Fruit fly (Drosophila melanogaster) whole organism, embryonic: ENCODE results near the gene Pgd.

Experiments
- Adf1 ChIP-seq: fragments of 200-800 bp; sonication (Bioruptor generic); IDR thresholded peaks from 2 replicates; pipeline ENCODE4 v1.3.6; 2022; ENCODE audit warnings: missing biosample characterization, missing genetic modification characterization
- B-H1 ChIP-seq: fragments of 200-800 bp; sonication (Bioruptor generic); IDR thresholded peaks from 3 replicates; pipeline ENCODE4 v1.3.6; 2022; ENCODE audit warnings: missing biosample characterization, missing genetic modification characterization
- CG10979 ChIP-seq: fragments of 200-800 bp; sonication (Bioruptor generic); optimal IDR thresholded peaks from 2 replicates; lab custom pipeline; 2018; ENCODE audit warnings: missing biosample characterization, mild to moderate bottlenecking, missing genetic modification characterization, moderate library complexity
- CG11085 ChIP-seq: fragments of 200-800 bp; sonication (Bioruptor generic); IDR thresholded peaks from 2 replicates; pipeline ENCODE4 v1.3.6; 2022; ENCODE audit warnings: missing biosample characterization, missing genetic modification characterization
- CG11247 ChIP-seq: fragments of 200-800 bp; sonication (Bioruptor generic); IDR thresholded peaks from 2 replicates; pipeline ENCODE4 v1.3.6; 2022; ENCODE audit warnings: missing biosample characterization, missing genetic modification characterization
- CG11695 ChIP-seq: fragments of 200-800 bp; sonication (Bioruptor generic); IDR thresholded peaks from 3 replicates; pipeline ENCODE4 v1.3.6; 2022; ENCODE audit warnings: missing biosample characterization, missing genetic modification characterization
- CG13624 ChIP-seq: fragments of 200-800 bp; sonication (Bioruptor generic); optimal IDR thresholded peaks from 2 replicates; lab custom pipeline; 2016; ENCODE audit warnings: missing biosample characterization, missing genetic modification characterization
- CG14965 ChIP-seq: fragments of 200-800 bp; sonication (Bioruptor generic); optimal IDR thresholded peaks from 2 replicates; lab custom pipeline; 2016; ENCODE audit warnings: missing biosample characterization, missing genetic modification characterization, borderline replicate concordance
- CG15073 ChIP-seq: fragments of 200-800 bp; sonication (Bioruptor generic); optimal IDR thresholded peaks from 2 replicates; lab custom pipeline; 2016; ENCODE audit warnings: missing biosample characterization, missing genetic modification characterization
- CG15269 ChIP-seq: fragments of 200-800 bp; sonication (Bioruptor generic); optimal IDR thresholded peaks from 2 replicates; lab custom pipeline; 2018; ENCODE audit warnings: missing biosample characterization, mild to moderate bottlenecking, missing genetic modification characterization, moderate library complexity
- CG15696 ChIP-seq: fragments of 200-800 bp; sonication (Bioruptor generic); optimal IDR thresholded peaks from 2 replicates; lab custom pipeline; 2019; ENCODE audit warnings: missing biosample characterization, mild to moderate bottlenecking, missing genetic modification characterization, moderate library complexity
- CG16813 ChIP-seq: fragments of 200-800 bp; sonication (Bioruptor generic); IDR thresholded peaks from 3 replicates; pipeline ENCODE4 v1.3.6; 2022; ENCODE audit warnings: missing biosample characterization, missing genetic modification characterization; ENCODE audit not compliant: partially characterized antibody
- CG16863 ChIP-seq: fragments of 200-800 bp; sonication (Bioruptor generic); optimal IDR thresholded peaks from 3 replicates; lab custom pipeline; 2016; ENCODE audit warnings: missing biosample characterization, missing genetic modification characterization
- CG18619 ChIP-seq: fragments of 200-800 bp; sonication (Bioruptor generic); optimal IDR thresholded peaks from 3 replicates; lab custom pipeline; 2017; ENCODE audit warnings: missing biosample characterization, mild to moderate bottlenecking, missing genetic modification characterization
- CG2199 ChIP-seq: fragments of 200-800 bp; sonication (Bioruptor generic); IDR thresholded peaks from 3 replicates; pipeline ENCODE4 v1.3.6; 2022; ENCODE audit warnings: missing biosample characterization, missing genetic modification characterization
- CG2712 ChIP-seq: fragments of 200-800 bp; optimal IDR thresholded peaks from 3 replicates; lab custom pipeline; 2019; ENCODE audit warnings: missing biosample characterization, mild to moderate bottlenecking, missing genetic modification characterization, moderate library complexity
- CG3163 ChIP-seq: fragments of 200-800 bp; sonication (Bioruptor generic); optimal IDR thresholded peaks from 3 replicates; lab custom pipeline; 2016; ENCODE audit warnings: missing biosample characterization, missing genetic modification characterization
- CG4854 ChIP-seq: fragments of 200-800 bp; sonication (Bioruptor generic); optimal IDR thresholded peaks from 2 replicates; lab custom pipeline; 2016; ENCODE audit warnings: missing biosample characterization, missing genetic modification characterization, inconsistent platforms
- CG8359 ChIP-seq: fragments of 200-800 bp; sonication (Bioruptor generic); optimal IDR thresholded peaks from 2 replicates; lab custom pipeline; 2017; ENCODE audit warnings: missing biosample characterization, mild to moderate bottlenecking, missing genetic modification characterization, borderline replicate concordance
- CG8388 ChIP-seq: fragments of 200-800 bp; sonication (Bioruptor generic); optimal IDR thresholded peaks from 2 replicates; lab custom pipeline; 2019; ENCODE audit warnings: missing biosample characterization, mild to moderate bottlenecking, missing genetic modification characterization, moderate library complexity
- CG8478 ChIP-seq: fragments of >200 bp; optimal IDR thresholded peaks from 2 replicates; lab custom pipeline; 2018
- CG8765 ChIP-seq: fragments of 200-800 bp; sonication (Bioruptor generic); IDR thresholded peaks from 2 replicates; pipeline ENCODE4 v1.3.6; 2022; ENCODE audit warnings: missing biosample characterization, missing genetic modification characterization
- CrebB ChIP-seq: fragments of 200-800 bp; sonication (Bioruptor generic); optimal IDR thresholded peaks from 3 replicates; lab custom pipeline; 2018; ENCODE audit warnings: missing biosample characterization, mild to moderate bottlenecking, missing genetic modification characterization
- E2f2 ChIP-seq: fragments of 200-800 bp; sonication (Bioruptor generic); IDR thresholded peaks from 2 replicates; pipeline ENCODE4 v1.3.6; 2022; ENCODE audit warnings: missing biosample characterization, missing genetic modification characterization
- Ets97D ChIP-seq: fragments of 200-800 bp; sonication (Bioruptor generic); optimal IDR thresholded peaks from 3 replicates; lab custom pipeline; 2016; ENCODE audit warnings: missing biosample characterization, missing genetic modification characterization
- HmgD ChIP-seq: fragments of 200-800 bp; sonication (Bioruptor generic); optimal IDR thresholded peaks from 3 replicates; lab custom pipeline; 2016; ENCODE audit warnings: missing biosample characterization, missing genetic modification characterization
- Lpt ChIP-seq: fragments of >200 bp; optimal IDR thresholded peaks from 2 replicates; lab custom pipeline; 2018; ENCODE audit warnings: missing biosample characterization, missing genetic modification characterization
- MTF-1 ChIP-seq: fragments of 200-800 bp; sonication (Bioruptor generic); optimal IDR thresholded peaks from 2 replicates; lab custom pipeline; 2018; ENCODE audit warnings: missing biosample characterization, mild to moderate bottlenecking, missing genetic modification characterization, borderline replicate concordance
- Med ChIP-seq: fragments of 200-800 bp; sonication (Bioruptor generic); peaks from one replicate; lab custom pipeline; 2016; ENCODE audit warnings: missing biosample characterization, missing genetic modification characterization, mild to moderate bottlenecking, inconsistent platforms, moderate library complexity
- NC2β ChIP-seq: fragments of 200-800 bp; sonication (Bioruptor generic); optimal IDR thresholded peaks from 2 replicates; lab custom pipeline; 2016; ENCODE audit warnings: missing biosample characterization, missing genetic modification characterization
- Poxn ChIP-seq: fragments of 200-800 bp; sonication (Bioruptor generic); IDR thresholded peaks from 2 replicates; pipeline ENCODE4 v1.3.6; 2022; ENCODE audit warnings: missing biosample characterization, missing genetic modification characterization
- ash1 ChIP-seq: fragments of 200-800 bp; sonication (Bioruptor generic); optimal IDR thresholded peaks from 2 replicates; lab custom pipeline; 2018; ENCODE audit warnings: missing biosample characterization, mild to moderate bottlenecking, missing genetic modification characterization
- az2 ChIP-seq: fragments of 200-800 bp; sonication (Bioruptor generic); optimal IDR thresholded peaks from 3 replicates; lab custom pipeline; 2016; ENCODE audit warnings: missing biosample characterization, missing genetic modification characterization
- btn ChIP-seq: fragments of 200-800 bp; sonication (Bioruptor generic); optimal IDR thresholded peaks from 2 replicates; lab custom pipeline; 2016; ENCODE audit warnings: missing biosample characterization, missing genetic modification characterization
- ems ChIP-seq: fragments of 200-800 bp; sonication (Bioruptor generic); optimal IDR thresholded peaks from 3 replicates; lab custom pipeline; 2016; ENCODE audit warnings: missing biosample characterization, missing genetic modification characterization
- exex ChIP-seq: fragments of 200-800 bp; sonication (Bioruptor generic); optimal IDR thresholded peaks from 4 replicates; lab custom pipeline; 2018; ENCODE audit warnings: missing biosample characterization, mild to moderate bottlenecking, missing genetic modification characterization, moderate library complexity
- gt ChIP-seq: fragments of 200-800 bp; sonication (Bioruptor generic); IDR thresholded peaks from 2 replicates; pipeline ENCODE4 v1.3.6; 2022; ENCODE audit warnings: missing biosample characterization, missing genetic modification characterization
- hb ChIP-seq: fragments of 200-800 bp; sonication (Bioruptor generic); IDR thresholded peaks from 3 replicates; pipeline ENCODE4 v1.3.6; 2022; ENCODE audit warnings: missing biosample characterization, missing genetic modification characterization; ENCODE audit not compliant: partially characterized antibody
- jigr1 ChIP-seq: fragments of 200-800 bp; sonication (Bioruptor generic); IDR thresholded peaks from 3 replicates; pipeline ENCODE4 v1.3.6; 2022; ENCODE audit warnings: missing biosample characterization, missing genetic modification characterization
- kni ChIP-seq: fragments of 200-800 bp; sonication (Bioruptor generic); optimal IDR thresholded peaks from 3 replicates; lab custom pipeline; 2017; ENCODE audit warnings: mild to moderate bottlenecking, missing biosample characterization, missing genetic modification reagents, missing genetic modification characterization
- luna ChIP-seq: fragments of 200-800 bp; sonication (Bioruptor generic); optimal IDR thresholded peaks from 2 replicates; lab custom pipeline; 2016; ENCODE audit warnings: missing biosample characterization, missing genetic modification characterization
- nom ChIP-seq: fragments of 200-800 bp; sonication (Bioruptor generic); optimal IDR thresholded peaks from 2 replicates; lab custom pipeline; 2017; ENCODE audit warnings: missing biosample characterization, missing genetic modification characterization, mild to moderate bottlenecking, moderate library complexity, missing genetic modification reagents
- ranshi ChIP-seq: fragments of 200-800 bp; sonication (Bioruptor generic); IDR thresholded peaks from 2 replicates; pipeline ENCODE4 v1.3.6; 2022; ENCODE audit warnings: missing biosample characterization, missing genetic modification characterization
- sd ChIP-seq: fragments of 200-800 bp; sonication (Bioruptor generic); optimal IDR thresholded peaks from 3 replicates; lab custom pipeline; 2018; ENCODE audit warnings: missing biosample characterization, mild to moderate bottlenecking, missing genetic modification characterization, moderate library complexity
- sob ChIP-seq: fragments of 200-800 bp; sonication (Bioruptor generic); IDR thresholded peaks from 2 replicates; pipeline ENCODE4 v1.3.6; 2022; ENCODE audit warnings: missing biosample characterization, missing genetic modification characterization
- usp ChIP-seq: fragments of >200 bp; optimal IDR thresholded peaks from 2 replicates; lab custom pipeline; 2017; ENCODE audit warnings: missing biosample characterization, missing genetic modification characterization
- vvl ChIP-seq: fragments of 200-800 bp; sonication (Bioruptor generic); IDR thresholded peaks from 2 replicates; pipeline ENCODE4 v1.3.6; 2022; ENCODE audit warnings: missing biosample characterization, missing genetic modification characterization

Pgd gene

DNA sequence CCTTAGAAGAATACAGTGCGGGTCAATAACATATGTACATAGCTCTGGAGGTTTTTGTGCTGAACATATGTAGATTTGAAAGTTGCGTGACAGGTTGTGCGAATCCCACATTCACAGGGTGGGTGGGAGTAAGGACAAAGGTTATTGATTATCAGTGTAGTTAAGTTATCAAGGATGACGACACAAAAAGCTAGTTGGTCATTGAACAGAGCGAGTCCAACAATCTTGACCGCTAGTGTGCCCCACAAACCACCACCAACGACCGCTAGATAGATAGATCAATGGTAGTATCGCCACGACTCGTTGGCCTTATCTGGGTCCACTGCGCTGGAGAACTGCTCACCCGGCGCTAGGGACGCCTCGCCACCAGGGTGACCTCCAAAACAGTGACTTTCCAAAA lies 1.6 kb downstream of the Pgd start (continued):
- TF ChIP-seq btn (no peak), jigr1 (GFP tag; lab: Robert Waterston, UW) (no peak), CG16813 (GFP tag; lab: Robert Waterston, UW) (no peak), ranshi (peak; percentile 22; the same call in 1 of the 2 replicates), CG16863 (no peak), CG8359 (GFP tag; lab: Kevin White, UChicago) (no peak), CG18619 (GFP tag; lab: Kevin White, UChicago) (no peak), CG11695 (GFP tag; lab: Robert Waterston, UW) (0 out of 3 replicates have a peak, but pooled peaks have one; percentile 24), CG10979 (tag; lab: Kevin White, UChicago) (peak; percentile 20)

- no peak for TF ChIP-seq gt (GFP tag; lab: Robert Waterston, UW)
- peak; percentile 13 for TF ChIP-seq Med
- TF ChIP-seq, all 482 proteins: peak for 1
These were observed 2.5 kb downstream of the Pgd start for dm6 chrX:2147475-2147874.

DNA sequence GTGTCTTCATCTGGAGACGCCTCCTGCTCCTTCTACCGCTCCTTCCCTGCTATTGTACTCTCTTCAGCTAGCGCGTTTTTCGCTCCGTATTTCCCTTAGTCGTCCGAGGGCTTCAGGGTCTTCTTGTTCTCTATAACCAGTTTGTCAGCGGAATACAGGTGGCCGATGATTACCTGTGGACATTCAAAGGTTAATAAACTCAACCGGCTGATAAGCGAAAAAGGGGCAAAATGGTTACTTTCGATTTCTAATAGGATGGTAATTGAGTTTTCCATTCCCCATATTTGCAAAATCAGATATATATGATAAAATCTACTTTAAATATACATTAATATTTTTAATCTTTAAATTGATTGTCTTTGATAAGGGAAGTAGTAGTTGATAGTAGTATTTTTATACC lies 3.7 kb downstream of the Pgd start:
- TF ChIP-seq luna (GFP tag; lab: Kevin White, UChicago): no peak
- TF ChIP-seq CG2199 (GFP tag; lab: Robert Waterston, UW): no peak
- no peak for TF ChIP-seq HmgD (GFP tag; lab: Kevin White, UChicago)

DNA sequence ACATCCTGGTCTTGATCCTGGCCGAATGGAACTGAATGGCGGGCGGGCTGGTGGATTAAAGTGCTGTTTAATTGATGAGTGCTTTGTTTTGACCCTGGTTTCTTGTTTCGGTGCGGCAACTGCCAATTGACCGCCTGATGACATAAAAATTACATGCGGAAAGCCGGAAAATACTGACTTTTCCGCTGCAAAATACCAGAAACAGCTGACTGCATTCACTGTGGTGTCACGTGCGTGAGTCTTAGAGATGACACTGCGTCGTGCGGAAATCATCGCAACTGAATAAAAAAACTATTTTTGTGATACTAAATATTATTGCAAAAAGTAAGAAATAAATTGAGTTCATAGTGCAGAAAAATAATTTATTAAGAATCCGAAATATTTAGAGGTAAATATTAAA lies 4.5 kb downstream of the Pgd start, which contains the start of gene bcn92:
TSS of gene bcn92 (minus strand) at position 170 of the 400 bp plus-strand sequence.
- TF ChIP-seq ash1 (no peak), nom (GFP tag; lab: Kevin White, UChicago) (no peak), az2 (GFP tag; lab: Kevin White, UChicago) (peak; percentile 32), Lpt (no peak), CrebB (tag; lab: Kevin White, UChicago) (no peak), Adf1 (GFP tag; lab: Robert Waterston, UW) (0 out of 2 replicates have a peak, but pooled peaks have one; percentile 13), E2f2 (GFP tag; lab: Robert Waterston, UW) (peak; percentile 30; the same call in 1 of the 2 replicates), MTF-1 (GFP tag; lab: Kevin White, UChicago) (no peak), Poxn (no peak), usp (no peak), CG4854 (GFP tag; lab: Kevin White, UChicago) (no peak), vvl (GFP tag; lab: Robert Waterston, UW) (peak; percentile 61; the same call in 1 of the 2 replicates), exex (no peak), CG8388 (GFP tag; lab: Kevin White, UChicago) (peak; percentile 15), CG3163 (GFP tag; lab: Kevin White, UChicago) (no peak), CG14965 (GFP tag; lab: Kevin White, UChicago) (no peak), CG15696 (tag; lab: Kevin White, UChicago) (no peak), sd (peak; percentile 37), CG2712 (peak; percentile 43), CG15269 (tag; lab: Kevin White, UChicago) (peak; percentile 43), Ets97D (GFP tag; lab: Kevin White, UChicago) (peak; percentile 48), B-H1 (GFP tag; lab: Robert Waterston, UW) (no peak), CG8765 (GFP tag; lab: Robert Waterston, UW) (no peak), sob (GFP tag; lab: Robert Waterston, UW) (peak; percentile 57), CG13624 (GFP tag; lab: Kevin White, UChicago) (peak; percentile 58), CG11247 (GFP tag; lab: Robert Waterston, UW) (peak; percentile 47), CG15073 (GFP tag; lab: Kevin White, UChicago) (no peak), ems (no peak), CG8478 (lab: Kevin White, UChicago) (no peak), jigr1 (GFP tag; lab: Robert Waterston, UW) (no peak), CG11085 (GFP tag; lab: Robert Waterston, UW) (0 out of 2 replicates have a peak, but pooled peaks have one; percentile 11), NC2β (GFP tag; lab: Kevin White, UChicago) (peak; percentile 10), hb (peak; percentile 87), kni (GFP tag; lab: Kevin White, UChicago) (no peak)
